Fruit fly (Drosophila melanogaster): ENCODE results near the gene CG1307.

Gene CG1307

dm6 chr3R:6688160-6688559 lies 30.9 kb upstream of the CG1307 start:
- TF ChIP-seq Sox14 (GFP tag; optimal IDR thresholded peaks at IDR 0.05) (no peak), eg (GFP tag; IDR thresholded peaks at IDR 0.05) (no peak), Met (GFP tag; optimal IDR thresholded peaks at IDR 0.05) (no peak), Eip78C (GFP tag) (peak; percentile 66), CG9139 (GFP tag; optimal IDR thresholded peaks at IDR 0.05) (no peak), Hr38 (GFP tag; optimal IDR thresholded peaks at IDR 0.05) (no peak), Blimp-1 (GFP tag; optimal IDR thresholded peaks at IDR 0.05) (peak; percentile 4), CG10669 (GFP tag; optimal IDR thresholded peaks at IDR 0.05) (no peak), Hr39 (GFP tag; optimal IDR thresholded peaks at IDR 0.05) (no peak), fkh (GFP tag; optimal IDR thresholded peaks at IDR 0.05) (no peak)

dm6 chr3R:6687219-6687618 lies 30.0 kb upstream of the CG1307 start:
- TF ChIP-seq CG3032 (tag; optimal IDR thresholded peaks at IDR 0.05) (no peak), CG32006 (GFP tag; optimal IDR thresholded peaks at IDR 0.05) (no peak), spab (GFP tag; optimal IDR thresholded peaks at IDR 0.05) (no peak), CG11294 (GFP tag; IDR thresholded peaks at IDR 0.05) (no peak), Lpt (GFP tag; optimal IDR thresholded peaks at IDR 0.05) (no peak)

- TF ChIP-seq salr (GFP tag; optimal IDR thresholded peaks at IDR 0.05): no peak
- TF ChIP-seq Eip93F (GFP tag; optimal IDR thresholded peaks at IDR 0.05): no peak
- TF ChIP-seq CG11294 (GFP tag; IDR thresholded peaks at IDR 0.05): no peak
- TF ChIP-seq CG6163 (GFP tag; IDR thresholded peaks at IDR 0.05): no peak
- TF ChIP-seq topi (GFP tag; optimal IDR thresholded peaks at IDR 0.05): no peak
- TF ChIP-seq CG15336 (GFP tag; IDR thresholded peaks at IDR 0.05): no peak
- no peak for TF ChIP-seq spab (GFP tag; optimal IDR thresholded peaks at IDR 0.05)
- TF ChIP-seq Lpt (GFP tag; optimal IDR thresholded peaks at IDR 0.05): no peak
- no peak for TF ChIP-seq CG31627 (GFP tag; optimal IDR thresholded peaks at IDR 0.05)
- no peak for TF ChIP-seq CG9139 (GFP tag; optimal IDR thresholded peaks at IDR 0.05)
- no peak for TF ChIP-seq pdm3 (GFP tag; optimal IDR thresholded peaks at IDR 0.05)
- TF ChIP-seq CG8119 (GFP tag; IDR thresholded peaks at IDR 0.05): no peak
- no peak for TF ChIP-seq Gug (GFP tag; IDR thresholded peaks at IDR 0.05)
- no peak for TF ChIP-seq CG6792 (GFP tag; optimal IDR thresholded peaks at IDR 0.05)
- no peak for TF ChIP-seq CG10669 (GFP tag; optimal IDR thresholded peaks at IDR 0.05)
- no peak for TF ChIP-seq CG11762 (GFP tag; optimal IDR thresholded peaks at IDR 0.05; ENCODE audit: insufficient read depth)
Observed at dm6 chr3R:6686428-6686827, 29.2 kb upstream of the CG1307 start, which contains the start of gene Ccp84Ag. Gene Ccp84Ag, plus strand, starts transcription at chr3R:6686728.

dm6 chr3R:6684145-6684544 lies 26.9 kb upstream of the CG1307 start, which contains the start of gene Edg84A:
Gene Edg84A, plus strand, starts transcription at chr3R:6684445.
- TF ChIP-seq CG34406 (GFP tag; optimal IDR thresholded peaks at IDR 0.05) (no peak), Eip78C (GFP tag) (no peak), CG4318 (GFP tag; optimal IDR thresholded peaks at IDR 0.05) (no peak), CG10669 (GFP tag; optimal IDR thresholded peaks at IDR 0.05) (no peak), Blimp-1 (GFP tag; optimal IDR thresholded peaks at IDR 0.05) (no peak), Sox102F (GFP tag; optimal IDR thresholded peaks at IDR 0.05) (no peak)

dm6 chr3R:6683671-6684070 lies 26.4 kb upstream of the CG1307 start:
- no peak for TF ChIP-seq CG6854 (GFP tag; optimal IDR thresholded peaks at IDR 0.05)
- peak; percentile 69 for TF ChIP-seq Blimp-1 (GFP tag; optimal IDR thresholded peaks at IDR 0.05)
- TF ChIP-seq CG11294 (GFP tag; IDR thresholded peaks at IDR 0.05): no peak

- no peak for TF ChIP-seq CG4318 (GFP tag; optimal IDR thresholded peaks at IDR 0.05)
- TF ChIP-seq Sox102F (GFP tag; optimal IDR thresholded peaks at IDR 0.05): no peak
- no peak for TF ChIP-seq Smox (GFP tag; optimal IDR thresholded peaks at IDR 0.05)
Observed at dm6 chr3R:6683135-6683534, 25.9 kb upstream of the CG1307 start.

All from whole organism, prepupa.